Worm (Caenorhabditis elegans) whole organism, young adult: Measurements from ENCODE around the gene F41H10.5.

Experiments
- B0019.2 ChIP-seq: fragments of 200-800 bp; sonication (Bioruptor generic); conservative IDR thresholded peaks from 2 replicates; pipeline ENCODE4 v1.3.6; 2022; ENCODE audit warnings: missing genetic modification reagents, missing genetic modification characterization, missing compliant biosample characterization
- B0336.3 ChIP-seq: fragments of 200-800 bp; sonication (Bioruptor generic); IDR thresholded peaks from 2 replicates; pipeline ENCODE4 v1.3.6; 2022; ENCODE audit warnings: missing genetic modification characterization, missing compliant biosample characterization
- F23B12.7 ChIP-seq: sonication (generic microtip); optimal IDR thresholded peaks from 2 replicates; lab custom pipeline; 2017; ENCODE audit warnings: missing genetic modification characterization, mild to moderate bottlenecking, missing compliant biosample characterization, antibody characterized with exemption, moderate library complexity; ENCODE audit not compliant: insufficient read depth
- F33H1.4 ChIP-seq: fragments of 200-800 bp; sonication (Bioruptor generic); IDR thresholded peaks from 2 replicates; pipeline ENCODE4 v1.3.6; 2022; ENCODE audit warnings: missing genetic modification reagents, missing genetic modification characterization, missing compliant biosample characterization
- F37B4.10 ChIP-seq: fragments of 200-800 bp; sonication (Bioruptor generic); IDR thresholded peaks from 2 replicates; pipeline ENCODE4 v1.3.6; 2022; ENCODE audit warnings: missing genetic modification characterization, missing compliant biosample characterization
- F39B2.1 ChIP-seq: fragments of 200-800 bp; sonication (Bioruptor generic); IDR thresholded peaks from 2 replicates; pipeline ENCODE4 v1.3.6; 2022; ENCODE audit warnings: missing genetic modification reagents, missing genetic modification characterization, missing compliant biosample characterization
- F49E8.2 ChIP-seq: sonication (generic microtip); optimal IDR thresholded peaks from 3 replicates; lab custom pipeline; 2017; ENCODE audit warnings: missing genetic modification characterization, mild to moderate bottlenecking, missing compliant biosample characterization, antibody characterized with exemption, moderate library complexity; ENCODE audit not compliant: insufficient read depth
- T07F8.4 ChIP-seq: sonication (generic microtip); optimal IDR thresholded peaks from 2 replicates; lab custom pipeline; 2016; ENCODE audit warnings: mild to moderate bottlenecking, missing genetic modification characterization, moderate library complexity, missing compliant biosample characterization
- T26A5.8 ChIP-seq: sonication (generic microtip); optimal IDR thresholded peaks from 2 replicates; lab custom pipeline; 2016; ENCODE audit warnings: missing genetic modification characterization, missing compliant biosample characterization
- Y53G8AR.9 ChIP-seq: fragments of 200-800 bp; sonication (Bioruptor generic); conservative IDR thresholded peaks from 2 replicates; pipeline ENCODE4 v1.3.6; 2022; ENCODE audit warnings: missing genetic modification reagents, missing genetic modification characterization, missing compliant biosample characterization
- Y79H2A.3 ChIP-seq: fragments of 200-800 bp; sonication (Bioruptor generic); conservative IDR thresholded peaks from 2 replicates; pipeline ENCODE4 v1.3.6; 2022; ENCODE audit warnings: missing genetic modification reagents, missing genetic modification characterization, missing compliant biosample characterization
- Y95B8A.8 ChIP-seq: fragments of 200-800 bp; sonication (Bioruptor generic); IDR thresholded peaks from 2 replicates; pipeline ENCODE4 v1.3.6; 2022; ENCODE audit warnings: missing genetic modification reagents, missing genetic modification characterization, missing compliant biosample characterization
- ZK185.1 ChIP-seq: sonication (generic microtip); optimal IDR thresholded peaks from 2 replicates; lab custom pipeline; 2016; ENCODE audit warnings: mild to moderate bottlenecking, missing genetic modification characterization, missing compliant biosample characterization; ENCODE audit not compliant: poor library complexity, severe bottlenecking
- akir-1 ChIP-seq: fragments of 200-800 bp; sonication (Bioruptor generic); optimal IDR thresholded peaks from 2 replicates; lab custom pipeline; 2018; ENCODE audit warnings: mild to moderate bottlenecking, missing genetic modification characterization, moderate library complexity, missing compliant biosample characterization
- ama-1 ChIP-seq, 3 experiments: fragments of 150-350 bp in 1 of 3; sonication (generic microtip) in 2 of 3; optimal IDR thresholded peaks; 2 replicates each; lab custom pipeline; 2014 to 2018; ENCODE audit warnings: missing biosample characterization in 2 of 3, missing genetic modification characterization in 2 of 3, missing genetic modification reagents in 2 of 3
- ccch-3 ChIP-seq: fragments of 200-800 bp; sonication (Bioruptor generic); optimal IDR thresholded peaks from 2 replicates; lab custom pipeline; 2018; ENCODE audit warnings: mild to moderate bottlenecking, missing genetic modification characterization, missing compliant biosample characterization
- cebp-1 ChIP-seq, 2 experiments: fragments of 200-800 bp in 1 of 2; sonication (Bioruptor generic) in 1 of 2; sonication (generic microtip) in 1 of 2; IDR thresholded peaks in 1 of 2; optimal IDR thresholded peaks in 1 of 2; 2 replicates each; pipeline versions ENCODE4 v1.3.6 to Lab custom; 2017 to 2022; ENCODE audit warnings: missing compliant biosample characterization in 2 of 2, missing genetic modification characterization in 2 of 2, mild to moderate bottlenecking in 1 of 2, missing genetic modification reagents in 1 of 2, moderate library complexity in 1 of 2
- cebp-2 ChIP-seq: fragments of 200-800 bp; sonication (Bioruptor generic); IDR thresholded peaks from 2 replicates; pipeline ENCODE4 v1.3.6; 2022; ENCODE audit warnings: missing genetic modification characterization, missing compliant biosample characterization
- ceh-91 ChIP-seq: fragments of 200-800 bp; sonication (Bioruptor generic); IDR thresholded peaks from 2 replicates; pipeline ENCODE4 v1.3.6; 2022; ENCODE audit warnings: missing genetic modification reagents, missing genetic modification characterization, missing compliant biosample characterization
- chd-7 ChIP-seq: sonication (generic microtip); optimal IDR thresholded peaks from 2 replicates; lab custom pipeline; 2016; ENCODE audit warnings: mild to moderate bottlenecking, missing genetic modification characterization, moderate library complexity, missing compliant biosample characterization
- dox-1 ChIP-seq: fragments of 200-800 bp; sonication (Bioruptor generic); IDR thresholded peaks from 2 replicates; pipeline ENCODE4 v1.3.6; 2022; ENCODE audit warnings: missing genetic modification reagents, missing genetic modification characterization, missing compliant biosample characterization
- dpl-1 ChIP-seq: fragments of 150-350 bp; optimal IDR thresholded peaks from 2 replicates; lab custom pipeline; 2014; ENCODE audit warnings: missing biosample characterization, missing genetic modification reagents, missing genetic modification characterization
- egl-18 ChIP-seq: fragments of 200-800 bp; sonication (Bioruptor generic); IDR thresholded peaks from 2 replicates; pipeline ENCODE4 v1.3.6; 2022; ENCODE audit warnings: missing genetic modification reagents, missing genetic modification characterization, missing compliant biosample characterization
- egl-44 ChIP-seq: fragments of 200-800 bp; sonication (Bioruptor generic); IDR thresholded peaks from 2 replicates; pipeline ENCODE4 v1.3.6; 2022; ENCODE audit warnings: missing genetic modification reagents, missing genetic modification characterization, missing compliant biosample characterization
- fkh-3 ChIP-seq: sonication (generic microtip); optimal IDR thresholded peaks from 2 replicates; lab custom pipeline; 2016; ENCODE audit warnings: mild to moderate bottlenecking, missing genetic modification characterization, missing compliant biosample characterization
- gei-17 ChIP-seq: fragments of 200-800 bp; sonication (Bioruptor generic); optimal IDR thresholded peaks from 2 replicates; lab custom pipeline; 2018; ENCODE audit warnings: mild to moderate bottlenecking, missing genetic modification characterization, missing compliant biosample characterization
- hlh-26 ChIP-seq: fragments of 200-800 bp; sonication (Bioruptor generic); conservative IDR thresholded peaks from 2 replicates; pipeline ENCODE4 v1.3.6; 2022; ENCODE audit warnings: missing genetic modification reagents, missing genetic modification characterization, missing compliant biosample characterization
- lag-1 ChIP-seq: fragments of 200-800 bp; sonication (Bioruptor generic); IDR thresholded peaks from 2 replicates; pipeline ENCODE4 v1.3.6; 2022; ENCODE audit warnings: missing genetic modification reagents, missing genetic modification characterization, missing compliant biosample characterization
- lin-26 ChIP-seq: fragments of 200-800 bp; sonication (Bioruptor generic); IDR thresholded peaks from 2 replicates; pipeline ENCODE4 v1.3.6; 2022; ENCODE audit warnings: missing genetic modification reagents, missing genetic modification characterization, missing compliant biosample characterization
- lin-40 ChIP-seq: sonication (generic microtip); optimal IDR thresholded peaks from 2 replicates; lab custom pipeline; 2016; ENCODE audit warnings: missing genetic modification characterization, mild to moderate bottlenecking, missing compliant biosample characterization, missing genotype, missing genetic modification reagents
- lin-54 ChIP-seq: fragments of 200-800 bp; sonication (Bioruptor generic); optimal IDR thresholded peaks from 2 replicates; lab custom pipeline; 2018; ENCODE audit warnings: mild to moderate bottlenecking, missing genetic modification characterization, missing compliant biosample characterization
- lsl-1 ChIP-seq: fragments of 200-800 bp; sonication (Bioruptor generic); optimal IDR thresholded peaks from 2 replicates; lab custom pipeline; 2018; ENCODE audit warnings: mild to moderate bottlenecking, missing genetic modification characterization, moderate library complexity, missing compliant biosample characterization
- madf-3 ChIP-seq: fragments of 200-800 bp; sonication (Bioruptor generic); IDR thresholded peaks from 2 replicates; pipeline ENCODE4 v1.3.6; 2022; ENCODE audit warnings: missing genetic modification reagents, missing genetic modification characterization, missing compliant biosample characterization
- mel-28 ChIP-seq: sonication (generic microtip); optimal IDR thresholded peaks from 2 replicates; lab custom pipeline; 2016; ENCODE audit warnings: borderline replicate concordance, mild to moderate bottlenecking, missing genetic modification characterization, missing compliant biosample characterization
- nfya-1 ChIP-seq: sonication (generic microtip); optimal IDR thresholded peaks from 2 replicates; lab custom pipeline; 2017; ENCODE audit warnings: antibody characterized with exemption, missing compliant biosample characterization, missing genetic modification characterization, borderline replicate concordance; ENCODE audit not compliant: insufficient read depth
- nfyb-1 ChIP-seq: fragments of 200-800 bp; sonication (Bioruptor generic); IDR thresholded peaks from 2 replicates; pipeline ENCODE4 v1.3.6; 2022; ENCODE audit warnings: missing genetic modification reagents, missing genetic modification characterization, missing compliant biosample characterization
- nhr-120 ChIP-seq: fragments of 200-800 bp; sonication (Bioruptor generic); IDR thresholded peaks from 2 replicates; pipeline ENCODE4 v1.3.6; 2022; ENCODE audit warnings: missing genetic modification characterization, missing compliant biosample characterization
- nhr-90 ChIP-seq: sonication (generic microtip); optimal IDR thresholded peaks from 2 replicates; lab custom pipeline; 2016; ENCODE audit warnings: missing genotype, mild to moderate bottlenecking, missing genetic modification characterization, missing compliant biosample characterization
- pbrm-1 ChIP-seq: fragments of 200-800 bp; sonication (Bioruptor generic); IDR thresholded peaks from 2 replicates; pipeline ENCODE4 v1.3.6; 2022; ENCODE audit warnings: missing genetic modification reagents, missing genetic modification characterization, missing compliant biosample characterization
- rcor-1 ChIP-seq: fragments of 200-800 bp; sonication (Bioruptor generic); IDR thresholded peaks from 2 replicates; pipeline ENCODE4 v1.3.6; 2022; ENCODE audit warnings: missing genetic modification reagents, missing genetic modification characterization, missing compliant biosample characterization
- sdz-38 ChIP-seq: sonication (generic microtip); optimal IDR thresholded peaks from 2 replicates; lab custom pipeline; 2016; ENCODE audit warnings: missing genotype, missing genetic modification characterization, missing compliant biosample characterization
- somi-1 ChIP-seq: fragments of 200-800 bp; sonication (Bioruptor generic); optimal IDR thresholded peaks from 2 replicates; lab custom pipeline; 2018; ENCODE audit warnings: mild to moderate bottlenecking, missing genetic modification characterization, missing compliant biosample characterization
- tbp1 ChIP-seq: fragments of 200-800 bp; sonication (Bioruptor generic); optimal IDR thresholded peaks from 2 replicates; lab custom pipeline; 2018; ENCODE audit warnings: mild to moderate bottlenecking, missing genetic modification characterization, missing compliant biosample characterization
- xnd-1 ChIP-seq: sonication (generic microtip); optimal IDR thresholded peaks from 2 replicates; lab custom pipeline; 2016; ENCODE audit warnings: missing genotype, missing genetic modification reagents, missing genetic modification characterization, missing compliant biosample characterization
- zfh-2 ChIP-seq: fragments of 200-800 bp; sonication (Bioruptor generic); conservative IDR thresholded peaks from 2 replicates; pipeline ENCODE4 v1.3.6; 2022; ENCODE audit warnings: missing genetic modification reagents, missing genetic modification characterization, missing compliant biosample characterization
- ztf-25 ChIP-seq: fragments of 200-800 bp; sonication (Bioruptor generic); IDR thresholded peaks from 2 replicates; pipeline ENCODE4 v1.3.6; 2022; ENCODE audit warnings: missing genetic modification reagents, missing genetic modification characterization, missing compliant biosample characterization
- ztf-26 ChIP-seq: sonication (generic microtip); optimal IDR thresholded peaks from 2 replicates; lab custom pipeline; 2017; ENCODE audit warnings: missing genetic modification characterization, missing compliant biosample characterization
- ztf-28 ChIP-seq: fragments of 200-800 bp; sonication (Bioruptor generic); IDR thresholded peaks from 2 replicates; pipeline ENCODE4 v1.3.6; 2022; ENCODE audit warnings: missing genetic modification reagents, missing genetic modification characterization, missing compliant biosample characterization

The F41H10.5 gene

ce11 chrIV:5334518-5334917 is 26.2 kb upstream of the F41H10.5 start (continued):
- no peak for TF ChIP-seq ceh-91 (GFP tag; lab: Robert Waterston, UW)
- TF ChIP-seq T26A5.8 (tag; lab: Kevin White, UChicago), result no peak
- TF ChIP-seq cebp-1 (GFP tag; IDR thresholded peaks at IDR 0.05; lab: Robert Waterston, UW), result no peak
- no peak for TF ChIP-seq cebp-1 (tag; optimal IDR thresholded peaks at IDR 0.05; lab: Kevin White, UChicago)
- peak; percentile 17 for TF ChIP-seq F33H1.4
- TF ChIP-seq lin-26 (GFP tag; lab: Robert Waterston, UW), result no peak; the same call in none of the 2 replicates
- no peak for TF ChIP-seq nhr-90 (tag; lab: Kevin White, UChicago)
- peak; percentile 77 for TF ChIP-seq nfyb-1
- no peak for TF ChIP-seq B0019.2 (GFP tag; lab: Robert Waterston, UW)
- no peak for TF ChIP-seq Y79H2A.3 (GFP tag; lab: Robert Waterston, UW)
- TF ChIP-seq cebp-2 (GFP tag; lab: Robert Waterston, UW), result no peak
- TF ChIP-seq ama-1 (optimal IDR thresholded peaks at IDR 0.05; lab: Kevin White, UChicago), result no peak
- peak in 1 of 2 experiments; percentile 66 for TF ChIP-seq ama-1 (GFP tag; optimal IDR thresholded peaks at IDR 0.05; lab: Kevin White, UChicago)
- no peak for TF ChIP-seq zfh-2
- TF ChIP-seq hlh-26, result no peak
- peak; percentile 43 for TF ChIP-seq lin-40
- no peak for TF ChIP-seq nfya-1
- TF ChIP-seq chd-7, result no peak
- no peak for TF ChIP-seq pbrm-1 (GFP tag; lab: Robert Waterston, UW)
- no peak for TF ChIP-seq fkh-3 (tag; lab: Kevin White, UChicago)
- no peak; the same call in 1 of the 2 replicates for TF ChIP-seq dox-1 (GFP tag; lab: Robert Waterston, UW)
- TF ChIP-seq dpl-1 (GFP tag; lab: Kevin White, UChicago), result no peak
- TF ChIP-seq madf-3 (GFP tag; lab: Robert Waterston, UW), result no peak
- no peak for TF ChIP-seq F39B2.1 (GFP tag; lab: Robert Waterston, UW)
- TF ChIP-seq lag-1, result no peak
- no peak for TF ChIP-seq Y53G8AR.9 (GFP tag; lab: Robert Waterston, UW)
- peak; percentile 21 for TF ChIP-seq ztf-26 (tag; lab: Kevin White, UChicago)
- peak; percentile 77 for TF ChIP-seq rcor-1
- TF ChIP-seq tbp1 (GFP tag; lab: Kevin White, UChicago), result peak; percentile 96
- no peak for TF ChIP-seq lsl-1 (GFP tag; lab: Kevin White, UChicago)
- no peak for TF ChIP-seq sdz-38 (tag; lab: Kevin White, UChicago)
- no peak for TF ChIP-seq nhr-120
- no peak for TF ChIP-seq T07F8.4 (tag; lab: Kevin White, UChicago)
- TF ChIP-seq F49E8.2, result no peak
- no peak for TF ChIP-seq B0336.3 (GFP tag; lab: Robert Waterston, UW)
- TF ChIP-seq ztf-25 (GFP tag; lab: Robert Waterston, UW), result no peak
- no peak for TF ChIP-seq lin-54 (GFP tag; lab: Kevin White, UChicago)
- no peak for TF ChIP-seq xnd-1 (tag; lab: Kevin White, UChicago)
- TF ChIP-seq Y95B8A.8, result no peak
- TF ChIP-seq egl-44 (GFP tag; lab: Robert Waterston, UW), result no peak; the same call in 1 of the 2 replicates
- TF ChIP-seq ccch-3, result no peak
- TF ChIP-seq akir-1 (GFP tag; lab: Kevin White, UChicago), result no peak
- TF ChIP-seq somi-1 (GFP tag; lab: Kevin White, UChicago), result no peak
- no peak for TF ChIP-seq F37B4.10 (GFP tag; lab: Robert Waterston, UW)
- TF ChIP-seq mel-28 (tag; lab: Kevin White, UChicago), result no peak
- TF ChIP-seq egl-18 (GFP tag; lab: Robert Waterston, UW), result no peak
- no peak for TF ChIP-seq ztf-28 (GFP tag; lab: Robert Waterston, UW)
- TF ChIP-seq F23B12.7 (tag; lab: Kevin White, UChicago), result peak; percentile 89
- peak; percentile 87 for TF ChIP-seq ZK185.1
- TF ChIP-seq gei-17 (GFP tag; lab: Kevin White, UChicago), result no peak
